Worm (Caenorhabditis elegans): Measurements from ENCODE around the gene acbp-3.

The acbp-3 gene

DNA sequence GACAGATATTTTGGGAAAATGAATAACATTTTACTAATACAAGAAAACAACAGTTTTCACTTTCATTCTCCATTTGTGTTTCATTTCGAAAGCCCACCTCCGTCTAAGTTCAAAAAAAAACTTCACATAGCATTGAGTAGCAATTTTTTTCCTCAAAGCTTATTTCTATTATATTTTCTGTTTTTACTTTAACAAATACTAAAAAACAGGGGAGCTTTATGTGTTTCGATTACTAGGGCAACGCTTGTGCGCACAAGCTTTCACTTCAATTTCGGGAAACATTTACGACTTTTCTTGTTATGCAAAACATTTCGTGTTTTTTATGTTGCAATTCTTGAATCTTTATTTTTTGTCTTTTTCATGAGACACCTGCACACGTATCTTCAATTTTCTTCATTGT lies 17.2 kb upstream of the acbp-3 start, which contains the start of gene T21E8.5:
T21E8.5 (plus strand) TSS at position 301 of the 400 bp plus-strand sequence.
- TF ChIP-seq lin-11 (tag; optimal IDR thresholded peaks at IDR 0.05), result no peak
- TF ChIP-seq sem-4 (tag; optimal IDR thresholded peaks at IDR 0.05), result no peak
- TF ChIP-seq crh-2 (tag; optimal IDR thresholded peaks at IDR 0.05), result no peak
- no peak for TF ChIP-seq elt-3 (tag; optimal IDR thresholded peaks at IDR 0.05)
- TF ChIP-seq unc-62 (GFP tag; optimal IDR thresholded peaks at IDR 0.05), result no peak
- TF ChIP-seq Y55F3AM.14 (GFP tag; optimal IDR thresholded peaks at IDR 0.05), result no peak

DNA sequence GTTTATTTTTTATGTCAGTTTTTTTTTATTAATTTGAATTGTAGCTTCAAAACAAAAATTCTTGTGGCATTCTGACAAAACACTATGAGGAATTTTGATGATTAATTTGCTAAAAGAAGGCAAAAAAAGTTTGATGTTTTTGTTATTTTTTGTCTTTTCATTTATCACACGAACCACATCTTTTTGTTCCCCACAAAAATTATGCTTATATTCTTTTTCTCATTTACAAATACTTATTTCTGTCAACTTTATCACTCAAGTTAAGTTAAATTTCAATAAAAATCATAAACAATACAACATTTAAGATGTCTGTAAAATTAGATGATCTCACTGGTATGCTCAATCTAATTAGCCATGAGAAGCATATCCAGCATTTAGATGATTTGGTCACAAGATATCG lies 14.9 kb upstream of the acbp-3 start, which contains the start of gene F47B10.6:
F47B10.6 (plus strand) TSS at position 301 of the 400 bp plus-strand sequence.
- TF ChIP-seq ztf-4 (tag; optimal IDR thresholded peaks at IDR 0.05) (no peak), dmd-4 (tag; optimal IDR thresholded peaks at IDR 0.05) (no peak), lsy-2 (tag; optimal IDR thresholded peaks at IDR 0.05) (no peak), snpc-4 (tag; optimal IDR thresholded peaks at IDR 0.05) (no peak), nhr-12 (tag; optimal IDR thresholded peaks at IDR 0.05) (no peak), unc-62 (GFP tag; optimal IDR thresholded peaks at IDR 0.05) (no peak), nhr-6 (tag; optimal IDR thresholded peaks at IDR 0.05) (no peak), nhr-77 (tag; optimal IDR thresholded peaks at IDR 0.05) (no peak), sma-3 (GFP tag; optimal IDR thresholded peaks at IDR 0.05) (no peak), nhr-11 (tag; optimal IDR thresholded peaks at IDR 0.05) (no peak), fos-1 (tag; optimal IDR thresholded peaks at IDR 0.05) (no peak), alr-1 (tag; optimal IDR thresholded peaks at IDR 0.05) (no peak)

DNA sequence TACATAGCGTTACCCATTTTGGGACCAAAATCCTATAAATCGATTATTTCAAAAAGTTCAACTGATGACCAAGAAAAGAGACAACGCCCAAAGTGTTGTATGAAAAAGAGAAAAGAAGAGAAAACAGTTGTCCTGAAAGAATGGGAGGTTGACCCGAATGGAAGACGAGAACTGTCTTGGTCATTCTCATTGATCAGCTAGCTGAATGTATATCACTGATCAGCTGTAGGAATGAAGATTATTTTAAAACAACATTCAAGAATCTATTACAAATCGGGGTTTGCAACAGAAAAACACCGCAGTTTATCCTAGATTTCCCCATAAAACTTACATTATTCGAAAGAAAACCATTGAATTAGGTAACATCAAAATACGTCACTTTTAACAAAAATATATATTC lies 12.6 kb upstream of the acbp-3 start, which contains the start of gene F47B10.5:
F47B10.5 (minus strand) TSS at position 101 of the 400 bp plus-strand sequence.
- TF ChIP-seq lin-13 (GFP tag; optimal IDR thresholded peaks at IDR 0.05) (no peak), elt-1 (tag; optimal IDR thresholded peaks at IDR 0.05) (no peak), ceh-16 (tag; optimal IDR thresholded peaks at IDR 0.05) (no peak), nhr-6 (tag; optimal IDR thresholded peaks at IDR 0.05) (no peak), snpc-4 (tag; optimal IDR thresholded peaks at IDR 0.05) (no peak), unc-55 (GFP tag; optimal IDR thresholded peaks at IDR 0.05) (no peak), nhr-23 (tag; optimal IDR thresholded peaks at IDR 0.05) (no peak), skn-1 (tag; optimal IDR thresholded peaks at IDR 0.05) (no peak), nhr-237 (tag; optimal IDR thresholded peaks at IDR 0.05) (no peak), ztf-4 (tag; optimal IDR thresholded peaks at IDR 0.05) (no peak), ztf-11 (tag; optimal IDR thresholded peaks at IDR 0.05) (no peak), sma-3 (GFP tag; optimal IDR thresholded peaks at IDR 0.05) (no peak), elt-3 (tag; optimal IDR thresholded peaks at IDR 0.05) (no peak), dmd-4 (tag; optimal IDR thresholded peaks at IDR 0.05) (no peak), sem-4 (tag; optimal IDR thresholded peaks at IDR 0.05) (no peak), mbf-1 (tag; optimal IDR thresholded peaks at IDR 0.05) (no peak), nhr-25 (tag; optimal IDR thresholded peaks at IDR 0.05) (no peak), gmeb-1 (tag; optimal IDR thresholded peaks at IDR 0.05) (no peak)

DNA sequence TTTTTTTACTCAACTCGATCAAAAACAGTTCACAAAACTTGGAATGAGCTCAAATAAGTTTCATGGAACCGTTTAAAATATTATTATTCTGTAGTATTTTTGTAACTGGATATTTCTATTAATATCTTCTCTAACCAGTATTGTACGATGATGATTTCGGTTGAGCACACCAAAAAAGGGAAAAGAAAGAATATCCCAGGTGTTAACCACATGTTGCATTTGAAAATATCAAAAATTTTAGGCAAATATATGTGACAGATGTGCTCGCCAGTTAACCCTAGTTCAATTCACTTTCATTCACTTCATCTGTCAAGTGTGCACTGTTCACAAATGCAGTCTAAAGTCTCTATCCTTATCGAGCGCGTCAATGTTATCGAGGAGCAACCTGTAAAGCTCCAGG lies 12.1 kb upstream of the acbp-3 start, which contains the start of gene F47B10.4:
F47B10.4 (plus strand) TSS at position 301 of the 400 bp plus-strand sequence.
- TF ChIP-seq nhr-12 (tag; optimal IDR thresholded peaks at IDR 0.05) (no peak), fos-1 (tag; optimal IDR thresholded peaks at IDR 0.05) (no peak), zag-1 (tag; optimal IDR thresholded peaks at IDR 0.05) (no peak), nhr-129 (tag; optimal IDR thresholded peaks at IDR 0.05) (no peak), blmp-1 (tag; optimal IDR thresholded peaks at IDR 0.05; ENCODE audit: insufficient read depth) (no peak), lsy-2 (tag; optimal IDR thresholded peaks at IDR 0.05) (no peak), mdl-1 (tag; optimal IDR thresholded peaks at IDR 0.05) (no peak), Y55F3AM.14 (GFP tag; optimal IDR thresholded peaks at IDR 0.05) (no peak), ZK546.5 (tag; optimal IDR thresholded peaks at IDR 0.05) (no peak), F13H6.1 (tag; optimal IDR thresholded peaks at IDR 0.05) (no peak), nhr-21 (tag; optimal IDR thresholded peaks at IDR 0.05) (no peak), lin-13 (GFP tag; optimal IDR thresholded peaks at IDR 0.05) (no peak), egl-27 (tag; optimal IDR thresholded peaks at IDR 0.05) (no peak), peb-1 (tag; optimal IDR thresholded peaks at IDR 0.05) (no peak), elt-3 (tag; optimal IDR thresholded peaks at IDR 0.05) (no peak), nhr-6 (tag; optimal IDR thresholded peaks at IDR 0.05) (no peak), ceh-16 (tag; optimal IDR thresholded peaks at IDR 0.05) (no peak)

Data from whole organism, L2 larva.